Fruit fly (Drosophila melanogaster) whole organism, pupa: Measurements from ENCODE around the gene Frl.
A peak's percentile ranks its signal among the peaks of the same experiment; 100 is the strongest.

Experiments
- CG10348 ChIP-seq: fragments of 200-800 bp; sonication (Bioruptor generic); IDR thresholded peaks from 2 replicates; pipeline ENCODE4 v1.3.6; 2022; ENCODE audit warnings: missing biosample characterization, missing genetic modification characterization
- CG12605 ChIP-seq: fragments of 200-800 bp; sonication (Bioruptor generic); IDR thresholded peaks from 2 replicates; pipeline ENCODE4 v1.3.6; 2022; ENCODE audit warnings: missing biosample characterization, missing genetic modification characterization
- CG13204 ChIP-seq: fragments of 200-800 bp; sonication (Bioruptor generic); optimal IDR thresholded peaks from 2 replicates; lab custom pipeline; 2018; ENCODE audit warnings: missing biosample characterization, mild to moderate bottlenecking, missing genetic modification characterization, moderate library complexity
- CG14655 ChIP-seq: fragments of 200-800 bp; sonication (Bioruptor generic); optimal IDR thresholded peaks from 3 replicates; lab custom pipeline; 2017; ENCODE audit warnings: mild to moderate bottlenecking, missing biosample characterization, missing genetic modification reagents, missing genetic modification characterization
- CG15710 ChIP-seq: fragments of 200-800 bp; sonication (Bioruptor generic); optimal IDR thresholded peaks from 2 replicates; lab custom pipeline; 2018; ENCODE audit warnings: missing biosample characterization, mild to moderate bottlenecking, missing genetic modification characterization, moderate library complexity
- CG17806 ChIP-seq: fragments of 200-800 bp; sonication (Bioruptor generic); optimal IDR thresholded peaks from 2 replicates; lab custom pipeline; 2018; ENCODE audit warnings: missing biosample characterization, mild to moderate bottlenecking, missing genetic modification characterization, moderate library complexity
- CG32121 ChIP-seq: fragments of 200-800 bp; sonication (Bioruptor generic); IDR thresholded peaks from 2 replicates; pipeline ENCODE4 v1.3.6; 2022; ENCODE audit warnings: missing biosample characterization, missing genetic modification characterization
- CG34367 ChIP-seq: fragments of 200-800 bp; sonication (Bioruptor generic); optimal IDR thresholded peaks from 2 replicates; lab custom pipeline; 2018; ENCODE audit warnings: missing biosample characterization, mild to moderate bottlenecking, missing genetic modification characterization
- CG4496 ChIP-seq: fragments of 200-800 bp; sonication (Bioruptor generic); IDR thresholded peaks from 3 replicates; pipeline ENCODE4 v1.3.6; 2022; ENCODE audit warnings: missing biosample characterization, missing genetic modification characterization
- CG8159 ChIP-seq: fragments of 200-800 bp; sonication (Bioruptor generic); optimal IDR thresholded peaks from 3 replicates; lab custom pipeline; 2018; ENCODE audit warnings: missing biosample characterization, mild to moderate bottlenecking, missing genetic modification characterization, moderate library complexity
- CG8301 ChIP-seq: fragments of 200-800 bp; sonication (Bioruptor generic); optimal IDR thresholded peaks from 2 replicates; lab custom pipeline; 2018; ENCODE audit warnings: missing biosample characterization, mild to moderate bottlenecking, missing genetic modification characterization
- CG9948 ChIP-seq: fragments of 200-800 bp; sonication (Bioruptor generic); optimal IDR thresholded peaks from 2 replicates; lab custom pipeline; 2018; ENCODE audit warnings: missing biosample characterization, mild to moderate bottlenecking, missing genetic modification characterization, moderate library complexity
- D1 ChIP-seq: fragments of 200-800 bp; sonication (Bioruptor generic); optimal IDR thresholded peaks from 2 replicates; lab custom pipeline; 2018; ENCODE audit warnings: missing biosample characterization, mild to moderate bottlenecking, missing genetic modification characterization, moderate library complexity
- EcR ChIP-seq: fragments of 200-800 bp; sonication (Bioruptor generic); optimal IDR thresholded peaks from 3 replicates; lab custom pipeline; 2019; ENCODE audit warnings: missing biosample characterization, missing genetic modification characterization, mild to moderate bottlenecking, moderate library complexity, missing genetic modification reagents
- Ets98B ChIP-seq: fragments of 200-800 bp; sonication (Bioruptor generic); IDR thresholded peaks from 2 replicates; pipeline ENCODE4 v1.3.6; 2022; ENCODE audit warnings: missing biosample characterization, missing genetic modification characterization
- Pif1A ChIP-seq: fragments of 200-800 bp; sonication (Bioruptor generic); optimal IDR thresholded peaks from 3 replicates; lab custom pipeline; 2016; ENCODE audit warnings: missing biosample characterization, missing genetic modification characterization
- Pif1B ChIP-seq: fragments of 200-800 bp; sonication (Bioruptor generic); optimal IDR thresholded peaks from 3 replicates; lab custom pipeline; 2016; ENCODE audit warnings: missing biosample characterization, missing genetic modification characterization
- Snoo ChIP-seq: fragments of 200-800 bp; sonication (Bioruptor generic); optimal IDR thresholded peaks from 3 replicates; lab custom pipeline; 2017; ENCODE audit warnings: missing biosample characterization, mild to moderate bottlenecking, missing genetic modification characterization, inconsistent platforms
- fd96Ca ChIP-seq: fragments of 200-800 bp; sonication (Bioruptor generic); IDR thresholded peaks from 3 replicates; pipeline ENCODE4 v1.3.6; 2022; ENCODE audit warnings: missing biosample characterization, missing genetic modification characterization
- gl ChIP-seq: fragments of 200-800 bp; sonication (Bioruptor generic); optimal IDR thresholded peaks from 2 replicates; lab custom pipeline; 2018; ENCODE audit warnings: missing biosample characterization, mild to moderate bottlenecking, missing genetic modification characterization
- rn ChIP-seq: fragments of 200-800 bp; sonication (Bioruptor generic); IDR thresholded peaks from 2 replicates; pipeline ENCODE4 v1.3.6; 2022; ENCODE audit warnings: missing biosample characterization, missing genetic modification characterization

The Frl gene

DNA sequence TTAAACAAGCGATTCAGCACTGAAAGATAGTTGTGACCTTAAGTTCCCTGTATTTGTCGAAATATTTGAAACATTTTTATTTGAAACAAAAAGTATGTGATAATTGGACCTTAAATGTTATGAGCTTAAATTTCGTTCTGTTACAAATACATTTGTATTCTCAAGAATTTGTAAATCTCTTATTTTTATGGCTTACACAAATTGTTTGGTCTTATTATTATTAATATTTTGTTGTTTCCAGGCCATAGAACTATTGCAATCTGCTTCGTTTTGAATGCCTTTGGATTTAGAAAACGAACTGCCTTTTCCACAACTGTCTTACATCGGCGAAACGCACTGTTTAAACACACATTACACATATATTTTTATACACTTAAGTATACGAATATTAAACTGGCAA lies 18.5 kb upstream of the Frl start, which contains the start of gene CG6661:
TSS of gene CG6661 (plus strand) at position 301 of the 400 bp plus-strand sequence.
- no peak for TF ChIP-seq CG12605 (GFP tag; lab: Robert Waterston, UW)
- TF ChIP-seq D1 (tag; lab: Kevin White, UChicago) = no peak
- no peak for TF ChIP-seq EcR (GFP tag; lab: Kevin White, UChicago)
- no peak for TF ChIP-seq CG8301 (tag; lab: Kevin White, UChicago)
- no peak for TF ChIP-seq CG34367
- TF ChIP-seq CG10348 (GFP tag; lab: Robert Waterston, UW) = no peak
- TF ChIP-seq CG15710 (tag; lab: Kevin White, UChicago) = no peak
- TF ChIP-seq gl = no peak
- TF ChIP-seq CG8159 (tag; lab: Kevin White, UChicago) = no peak
- no peak for TF ChIP-seq Snoo (tag; lab: Kevin White, UChicago)
- TF ChIP-seq fd96Ca (GFP tag; lab: Robert Waterston, UW) = no peak
- TF ChIP-seq Pif1B (GFP tag; lab: Kevin White, UChicago) = no peak
- TF ChIP-seq Pif1A (GFP tag; lab: Kevin White, UChicago) = no peak
- TF ChIP-seq CG32121 (GFP tag; lab: Robert Waterston, UW) = no peak
- no peak for TF ChIP-seq CG4496 (GFP tag; lab: Robert Waterston, UW)
- TF ChIP-seq Ets98B (GFP tag; lab: Robert Waterston, UW) = no peak
- TF ChIP-seq CG17806 (tag; lab: Kevin White, UChicago) = no peak
- TF ChIP-seq rn = no peak

DNA sequence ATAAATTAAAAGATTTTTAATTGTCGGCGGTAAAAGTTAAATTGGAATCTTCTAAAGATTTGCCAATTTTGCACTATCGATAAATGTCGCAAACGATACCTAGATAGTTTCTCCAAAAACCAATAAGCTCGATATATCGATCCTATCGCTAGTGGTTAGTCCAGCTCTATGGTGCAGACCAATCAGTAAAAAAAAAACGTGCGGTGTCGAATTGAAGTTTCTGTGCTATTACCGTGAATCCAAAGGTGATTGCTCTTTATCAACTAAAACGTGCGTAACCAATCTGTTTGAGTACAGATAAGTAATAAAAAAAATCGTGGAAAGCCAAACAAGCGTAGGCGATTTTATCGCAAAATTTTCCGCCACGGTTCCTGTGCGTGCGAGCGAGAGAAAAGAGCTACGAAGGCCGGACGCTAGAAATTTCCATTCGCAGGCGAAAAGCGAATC lies 16.1 kb upstream of the Frl start, which contains the start of gene Hsp110:
TSS of gene Hsp110 (plus strand) at position 153 of the 447 bp plus-strand sequence.
- TF ChIP-seq CG34367 = no peak
- TF ChIP-seq Ets98B (GFP tag; lab: Robert Waterston, UW) = peak; percentile 37; the same call in 1 of the 2 replicates
- peak; percentile 77 for TF ChIP-seq EcR (GFP tag; lab: Kevin White, UChicago)
- no peak for TF ChIP-seq CG4496 (GFP tag; lab: Robert Waterston, UW)
- TF ChIP-seq CG9948 (tag; lab: Kevin White, UChicago) = no peak
- TF ChIP-seq fd96Ca (GFP tag; lab: Robert Waterston, UW) = 0 out of 3 replicates have a peak, but pooled peaks have one; percentile 24
- peak; percentile 12 for TF ChIP-seq CG8159 (tag; lab: Kevin White, UChicago)
- peak; percentile 14 for TF ChIP-seq Snoo (tag; lab: Kevin White, UChicago)
- peak; percentile 16 for TF ChIP-seq CG8301 (tag; lab: Kevin White, UChicago)

DNA sequence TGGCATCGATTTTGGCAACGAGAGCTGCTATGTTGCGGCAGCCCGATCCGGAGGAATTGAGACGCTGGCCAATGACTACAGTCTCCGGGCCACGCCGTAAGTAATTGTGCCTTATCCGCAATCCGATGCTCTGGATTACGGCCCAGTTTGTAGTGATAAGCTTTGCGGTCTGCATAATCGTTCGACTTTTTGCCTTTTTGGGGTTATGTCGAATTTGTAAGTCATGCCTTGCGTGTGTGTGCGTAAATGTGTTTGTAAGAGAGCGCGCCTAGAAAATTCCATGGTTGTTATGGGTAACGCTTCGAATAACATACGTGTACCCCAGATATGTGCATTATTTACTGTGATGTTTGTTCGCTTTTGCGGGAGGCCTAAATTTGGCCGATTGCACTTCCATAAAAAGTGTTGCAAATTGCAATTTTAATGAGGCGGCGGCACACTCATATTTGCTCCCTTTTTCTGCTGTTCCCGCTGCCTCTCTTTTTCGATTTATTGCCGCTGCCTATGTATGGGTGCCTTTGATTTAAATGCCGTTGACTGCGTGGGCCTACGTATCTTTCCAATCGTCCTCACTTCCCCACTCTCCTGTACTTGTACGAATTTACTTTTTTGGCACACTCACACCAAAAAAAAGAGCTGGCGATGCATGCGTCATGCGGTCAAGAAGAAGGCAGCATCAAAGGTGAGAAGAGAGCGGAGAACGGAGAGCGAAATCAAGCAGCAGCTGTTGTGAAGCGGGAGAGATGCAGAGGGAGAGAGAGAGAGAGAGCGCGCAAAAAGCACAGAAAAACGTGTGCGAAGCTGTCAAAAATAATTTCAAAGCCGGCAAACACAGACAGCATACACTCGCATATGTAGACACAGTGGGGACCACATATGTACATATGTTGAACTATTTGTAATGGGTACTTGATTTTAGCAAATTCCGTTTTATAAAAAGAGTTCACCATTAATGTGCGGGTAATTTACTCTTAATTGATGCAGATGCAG lies 15.1 kb upstream of the Frl start:
- TF ChIP-seq CG34367 (no peak), gl (no peak), D1 (tag; lab: Kevin White, UChicago) (no peak), CG8301 (tag; lab: Kevin White, UChicago) (no peak), CG8159 (tag; lab: Kevin White, UChicago) (no peak), rn (no peak), Ets98B (GFP tag; lab: Robert Waterston, UW) (peak; percentile 64), CG17806 (tag; lab: Kevin White, UChicago) (no peak), CG32121 (GFP tag; lab: Robert Waterston, UW) (no peak; the same call in 1 of the 2 replicates), fd96Ca (GFP tag; lab: Robert Waterston, UW) (0 out of 3 replicates have a peak, but pooled peaks have one; percentile 29), CG9948 (tag; lab: Kevin White, UChicago) (no peak), CG10348 (GFP tag; lab: Robert Waterston, UW) (no peak), CG12605 (GFP tag; lab: Robert Waterston, UW) (peak; percentile 50), CG13204 (GFP tag; lab: Kevin White, UChicago) (no peak), Snoo (tag; lab: Kevin White, UChicago) (peak; percentile 5), CG15710 (tag; lab: Kevin White, UChicago) (no peak), Pif1B (GFP tag; lab: Kevin White, UChicago) (no peak), CG4496 (GFP tag; lab: Robert Waterston, UW) (peak; percentile 30; the same call in 1 of the 3 replicates), CG14655 (GFP tag; lab: Kevin White, UChicago) (no peak), Pif1A (GFP tag; lab: Kevin White, UChicago) (no peak), EcR (GFP tag; lab: Kevin White, UChicago) (peak; percentile 67)

DNA sequence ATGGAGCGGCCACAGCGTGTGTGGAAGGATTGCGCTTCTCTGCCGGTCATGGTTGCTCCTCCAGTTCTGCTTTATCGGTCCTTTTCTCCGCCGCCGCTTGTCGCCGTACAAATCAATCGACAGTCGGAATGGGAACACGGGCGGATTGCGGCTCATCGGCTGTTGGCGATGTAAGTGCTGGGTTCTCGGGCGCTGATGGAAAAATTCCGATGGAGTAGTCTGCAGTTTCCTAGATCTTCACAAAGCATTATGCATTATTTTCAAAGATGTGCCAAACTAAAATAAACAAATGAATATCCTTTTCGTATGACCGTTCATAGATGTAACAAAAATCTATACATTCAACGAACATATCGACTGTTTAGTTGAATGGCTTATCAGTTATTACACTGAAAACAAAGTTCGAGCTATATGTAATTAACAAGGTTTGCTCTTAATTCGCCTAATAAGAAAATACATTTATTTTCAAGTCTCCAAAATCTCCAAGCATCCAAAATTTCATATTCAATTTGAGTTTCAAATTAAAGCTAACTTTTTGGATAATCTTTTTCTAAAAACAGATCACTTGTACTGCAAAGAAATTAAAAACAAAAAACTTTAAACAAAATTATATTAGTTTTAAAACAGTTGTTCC lies 3.3 kb upstream of the Frl start, which contains the start of gene Neurl4:
TSS of gene Neurl4 (minus strand) at position 273 of the 634 bp plus-strand sequence.
- TF ChIP-seq EcR (GFP tag; lab: Kevin White, UChicago) (no peak), CG32121 (GFP tag; lab: Robert Waterston, UW) (peak; percentile 82), CG12605 (GFP tag; lab: Robert Waterston, UW) (peak; percentile 80), Ets98B (GFP tag; lab: Robert Waterston, UW) (peak; percentile 65), CG13204 (GFP tag; lab: Kevin White, UChicago) (no peak), CG9948 (tag; lab: Kevin White, UChicago) (peak; percentile 84), Pif1B (GFP tag; lab: Kevin White, UChicago) (no peak), Snoo (tag; lab: Kevin White, UChicago) (peak; percentile 75), CG4496 (GFP tag; lab: Robert Waterston, UW) (peak; percentile 62; the same call in 2 of the 3 replicates), rn (no peak), CG17806 (tag; lab: Kevin White, UChicago) (peak; percentile 89), CG10348 (GFP tag; lab: Robert Waterston, UW) (no peak), gl (peak; percentile 68), CG15710 (tag; lab: Kevin White, UChicago) (peak; percentile 81), fd96Ca (GFP tag; lab: Robert Waterston, UW) (no peak), CG8301 (tag; lab: Kevin White, UChicago) (no peak), CG34367 (peak; percentile 81)
